Fruit fly (Drosophila melanogaster): ENCODE measurements around the gene mbf1.

The mbf1 gene

dm6 chr3L:16615132-16615709, 41.0 kb downstream of the mbf1 start, which contains the start of gene Mo25 (continued):
- peak; percentile 86 for TF ChIP-seq CG13287 (GFP tag; IDR thresholded peaks at IDR 0.05; ENCODE audit: partially characterized antibody)
- no peak for TF ChIP-seq CG3163 (GFP tag; optimal IDR thresholded peaks at IDR 0.05)
- TF ChIP-seq CG9215 (GFP tag; IDR thresholded peaks at IDR 0.05): no peak
- TF ChIP-seq bcd (GFP tag; optimal IDR thresholded peaks at IDR 0.05): no peak
- TF ChIP-seq BEAF-32 (GFP tag; optimal IDR thresholded peaks at IDR 0.05): peak; percentile 79
- no peak for TF ChIP-seq ac (GFP tag; optimal IDR thresholded peaks at IDR 0.05)
- TF ChIP-seq bowl (GFP tag; IDR thresholded peaks at IDR 0.05): no peak
- peak; percentile 19 for TF ChIP-seq CG10979 (tag; optimal IDR thresholded peaks at IDR 0.05)
- TF ChIP-seq Fer1 (GFP tag; optimal IDR thresholded peaks at IDR 0.05): peak; percentile 63
- TF ChIP-seq Sry-β (GFP tag; optimal IDR thresholded peaks at IDR 0.05): no peak
- peak; percentile 47; the same call in 1 of the 2 replicates for TF ChIP-seq CG42726 (GFP tag; IDR thresholded peaks at IDR 0.05; ENCODE audit: partially characterized antibody)
- TF ChIP-seq D19B (GFP tag; optimal IDR thresholded peaks at IDR 0.05): no peak
- no peak for TF ChIP-seq CG4282 (GFP tag; optimal IDR thresholded peaks at IDR 0.05)
- no peak for TF ChIP-seq tll (GFP tag; optimal IDR thresholded peaks at IDR 0.05)
- no peak for TF ChIP-seq kay (GFP tag; optimal IDR thresholded peaks at IDR 0.05)
- no peak for TF ChIP-seq wek (GFP tag; optimal IDR thresholded peaks at IDR 0.05)
- no peak for TF ChIP-seq CG16863 (GFP tag; optimal IDR thresholded peaks at IDR 0.05)
- peak; percentile 86 for TF ChIP-seq amos (GFP tag; IDR thresholded peaks at IDR 0.05; ENCODE audit: partially characterized antibody)
- peak; percentile 75 for TF ChIP-seq CG4617 (GFP tag; optimal IDR thresholded peaks at IDR 0.05; ENCODE audit: borderline replicate concordance)
- TF ChIP-seq Lhr (GFP tag; optimal IDR thresholded peaks at IDR 0.05): no peak
- no peak for TF ChIP-seq croc (GFP tag; conservative IDR thresholded peaks at IDR 0.05)
- no peak for TF ChIP-seq twi (tag; optimal IDR thresholded peaks at IDR 0.05)
- peak; percentile 27 for TF ChIP-seq exex (tag; optimal IDR thresholded peaks at IDR 0.05)
- TF ChIP-seq bbx (GFP tag; IDR thresholded peaks at IDR 0.05; ENCODE audit: partially characterized antibody): peak; percentile 79
- no peak for TF ChIP-seq CG8290 (GFP tag; optimal IDR thresholded peaks at IDR 0.05)
- TF ChIP-seq CG8290 (tag; optimal IDR thresholded peaks at IDR 0.05): no peak
- TF ChIP-seq Bgb (GFP tag; IDR thresholded peaks at IDR 0.05; ENCODE audit: partially characterized antibody): peak; percentile 83
- TF ChIP-seq CG18599 (GFP tag; optimal IDR thresholded peaks at IDR 0.05): peak; percentile 11
- peak; percentile 83 for TF ChIP-seq CG34224 (GFP tag; IDR thresholded peaks at IDR 0.05; ENCODE audit: partially characterized antibody)
- no peak for TF ChIP-seq luna (GFP tag; optimal IDR thresholded peaks at IDR 0.05)
- no peak for TF ChIP-seq C15 (GFP tag; IDR thresholded peaks at IDR 0.05)
- no peak for TF ChIP-seq mirr (GFP tag; optimal IDR thresholded peaks at IDR 0.05)
- TF ChIP-seq CG6689 (GFP tag; IDR thresholded peaks at IDR 0.05): no peak
- TF ChIP-seq Abd-B (GFP tag; optimal IDR thresholded peaks at IDR 0.05): peak; percentile 7
- TF ChIP-seq ham (GFP tag; IDR thresholded peaks at IDR 0.05): no peak
- TF ChIP-seq az2 (GFP tag; optimal IDR thresholded peaks at IDR 0.05): peak; percentile 52
- TF ChIP-seq CG31441 (GFP tag; IDR thresholded peaks at IDR 0.05): peak; percentile 36; the same call in 1 of the 2 replicates
- no peak for TF ChIP-seq CG8478 (optimal IDR thresholded peaks at IDR 0.05)
- TF ChIP-seq chm (GFP tag; IDR thresholded peaks at IDR 0.05): no peak
- TF ChIP-seq chif (GFP tag; optimal IDR thresholded peaks at IDR 0.05): no peak
- no peak for TF ChIP-seq ewg (GFP tag; optimal IDR thresholded peaks at IDR 0.05)
- TF ChIP-seq CG10543 (GFP tag; optimal IDR thresholded peaks at IDR 0.05): no peak
- TF ChIP-seq CG14965 (GFP tag; optimal IDR thresholded peaks at IDR 0.05; ENCODE audit: borderline replicate concordance): no peak
- no peak for TF ChIP-seq ara (GFP tag; IDR thresholded peaks at IDR 0.05)
- no peak for TF ChIP-seq Oli (tag; optimal IDR thresholded peaks at IDR 0.05)
- TF ChIP-seq Opbp (GFP tag; IDR thresholded peaks at IDR 0.05; ENCODE audit: partially characterized antibody): peak; percentile 81
- peak; percentile 64 for TF ChIP-seq sna (GFP tag; IDR thresholded peaks at IDR 0.05; ENCODE audit: partially characterized antibody)
- TF ChIP-seq CG3995 (GFP tag; optimal IDR thresholded peaks at IDR 0.05): peak; percentile 13
- TF ChIP-seq CG6854 (GFP tag; optimal IDR thresholded peaks at IDR 0.05): no peak

Data from whole organism, embryonic.